Fruit fly (Drosophila melanogaster) whole organism, pupa: ENCODE measurements around the gene tipE.

Experiments used
- CG10348 ChIP-seq: fragments of 200-800 bp; sonication (Bioruptor generic); IDR thresholded peaks from 2 replicates; pipeline ENCODE4 v1.3.6; 2022; ENCODE audit warnings: missing biosample characterization, missing genetic modification characterization
- CG12605 ChIP-seq: fragments of 200-800 bp; sonication (Bioruptor generic); IDR thresholded peaks from 2 replicates; pipeline ENCODE4 v1.3.6; 2022; ENCODE audit warnings: missing biosample characterization, missing genetic modification characterization
- CG13204 ChIP-seq: fragments of 200-800 bp; sonication (Bioruptor generic); optimal IDR thresholded peaks from 2 replicates; lab custom pipeline; 2018; ENCODE audit warnings: missing biosample characterization, mild to moderate bottlenecking, missing genetic modification characterization, moderate library complexity
- CG15710 ChIP-seq: fragments of 200-800 bp; sonication (Bioruptor generic); optimal IDR thresholded peaks from 2 replicates; lab custom pipeline; 2018; ENCODE audit warnings: missing biosample characterization, mild to moderate bottlenecking, missing genetic modification characterization, moderate library complexity
- CG8159 ChIP-seq: fragments of 200-800 bp; sonication (Bioruptor generic); optimal IDR thresholded peaks from 3 replicates; lab custom pipeline; 2018; ENCODE audit warnings: missing biosample characterization, mild to moderate bottlenecking, missing genetic modification characterization, moderate library complexity
- Pif1B ChIP-seq: fragments of 200-800 bp; sonication (Bioruptor generic); optimal IDR thresholded peaks from 3 replicates; lab custom pipeline; 2016; ENCODE audit warnings: missing biosample characterization, missing genetic modification characterization
- Snoo ChIP-seq: fragments of 200-800 bp; sonication (Bioruptor generic); optimal IDR thresholded peaks from 3 replicates; lab custom pipeline; 2017; ENCODE audit warnings: missing biosample characterization, mild to moderate bottlenecking, missing genetic modification characterization, inconsistent platforms
- gl ChIP-seq: fragments of 200-800 bp; sonication (Bioruptor generic); optimal IDR thresholded peaks from 2 replicates; lab custom pipeline; 2018; ENCODE audit warnings: missing biosample characterization, mild to moderate bottlenecking, missing genetic modification characterization

- no peak for TF ChIP-seq CG10348 (GFP tag; lab: Robert Waterston, UW)
- no peak for TF ChIP-seq gl (tag; lab: Kevin White, UChicago)
- no peak for TF ChIP-seq Snoo (tag; lab: Kevin White, UChicago)
- TF ChIP-seq CG12605, result no peak
- no peak for TF ChIP-seq CG15710 (tag; lab: Kevin White, UChicago)
- no peak for TF ChIP-seq CG8159 (tag; lab: Kevin White, UChicago)
- TF ChIP-seq CG13204 (GFP tag; lab: Kevin White, UChicago), result no peak
- TF ChIP-seq Pif1B (GFP tag; lab: Kevin White, UChicago), result no peak
Observed at dm6 chr3L:4193730-4194649, 5.7 kb downstream of the tipE start, which contains the start of gene CG43367.
